Worm (Caenorhabditis elegans): ENCODE results near the gene sams-3.

ce11 chrIV:5847986-5848707, at the start of gene sams-3:
- TF ChIP-seq K02D7.2 (tag; optimal IDR thresholded peaks at IDR 0.05) (no peak), ceh-18 (tag; optimal IDR thresholded peaks at IDR 0.05) (no peak), lin-11 (tag; optimal IDR thresholded peaks at IDR 0.05) (no peak), pha-4 (tag; optimal IDR thresholded peaks at IDR 0.05) (no peak), fkh-10 (GFP tag; optimal IDR thresholded peaks at IDR 0.05) (no peak), C08G9.2 (tag; optimal IDR thresholded peaks at IDR 0.05) (no peak), pqm-1 (tag; optimal IDR thresholded peaks at IDR 0.05) (no peak), unc-86 (tag; optimal IDR thresholded peaks at IDR 0.05) (no peak), nhr-11 (tag; optimal IDR thresholded peaks at IDR 0.05) (no peak), sox-2 (GFP tag; IDR thresholded peaks at IDR 0.05) (no peak), pros-1 (tag; optimal IDR thresholded peaks at IDR 0.05) (no peak)
